Fruit fly (Drosophila melanogaster): Measurements from ENCODE around the gene CG45075.

CG45075 gene

DNA sequence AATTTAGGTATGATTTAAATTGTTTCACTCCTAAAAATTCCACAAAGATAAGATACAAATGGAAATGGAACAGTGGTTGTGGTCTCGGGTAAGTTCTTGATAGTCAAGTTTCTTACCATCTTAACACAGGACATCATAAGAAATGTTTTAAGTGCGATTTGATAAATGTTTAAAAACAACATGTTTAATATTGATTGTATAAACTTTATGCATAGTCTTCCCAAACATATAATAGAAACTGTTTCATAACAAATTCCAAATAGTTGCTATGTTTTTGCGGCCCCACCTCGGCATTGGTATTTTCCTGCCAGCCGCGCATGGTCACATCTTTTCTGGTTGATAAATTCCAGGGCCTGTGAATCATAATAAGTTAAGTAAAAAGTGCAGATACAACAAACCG lies 33.6 kb downstream of the CG45075 start, which contains the start of gene Arpc4 (continued):
- TF ChIP-seq CG18599 (GFP tag; optimal IDR thresholded peaks at IDR 0.05) (no peak), CG9876 (GFP tag; optimal IDR thresholded peaks at IDR 0.05) (peak; percentile 13), ems (GFP tag; optimal IDR thresholded peaks at IDR 0.05) (peak; percentile 3), CG14441 (GFP tag; IDR thresholded peaks at IDR 0.05) (no peak), CG30431 (GFP tag; optimal IDR thresholded peaks at IDR 0.05) (peak; percentile 3), disco-r (GFP tag; optimal IDR thresholded peaks at IDR 0.05) (no peak), caup (GFP tag; optimal IDR thresholded peaks at IDR 0.05; ENCODE audit: severe bottlenecking) (no peak), HLH3B (GFP tag; IDR thresholded peaks at IDR 0.05) (peak; percentile 66), CG7556 (GFP tag; optimal IDR thresholded peaks at IDR 0.05) (peak; percentile 30), CG9727 (GFP tag; optimal IDR thresholded peaks at IDR 0.05) (no peak), fu2 (GFP tag; optimal IDR thresholded peaks at IDR 0.05) (peak; percentile 50), Bdp1 (GFP tag; optimal IDR thresholded peaks at IDR 0.05) (no peak), TFAM (GFP tag; optimal IDR thresholded peaks at IDR 0.05) (no peak), CG17829 (tag; optimal IDR thresholded peaks at IDR 0.05) (peak; percentile 57), CG16863 (GFP tag; optimal IDR thresholded peaks at IDR 0.05) (peak; percentile 15), fd102C (GFP tag; optimal IDR thresholded peaks at IDR 0.05) (no peak), lmd (GFP tag; IDR thresholded peaks at IDR 0.05) (peak; percentile 74), Nf-YA (GFP tag; IDR thresholded peaks at IDR 0.05) (no peak), Sox100B (GFP tag; optimal IDR thresholded peaks at IDR 0.05) (no peak), Nf-YC (tag; optimal IDR thresholded peaks at IDR 0.05) (no peak), Hr51 (GFP tag; optimal IDR thresholded peaks at IDR 0.05) (peak; percentile 39 to 54), E2f2 (GFP tag; IDR thresholded peaks at IDR 0.05) (peak; percentile 71), seq (GFP tag; IDR thresholded peaks at IDR 0.05) (peak; percentile 25; the same call in 1 of the 2 replicates), unpg (GFP tag; optimal IDR thresholded peaks at IDR 0.05) (no peak), HmgZ (tag; optimal IDR thresholded peaks at IDR 0.05) (peak; percentile 52), sens (GFP tag) (peak; percentile 82), trem (tag; optimal IDR thresholded peaks at IDR 0.05) (peak; percentile 89), her (GFP tag; optimal IDR thresholded peaks at IDR 0.05) (peak; percentile 22), zfh2 (GFP tag; optimal IDR thresholded peaks at IDR 0.05) (peak; percentile 61), CG12942 (GFP tag; optimal IDR thresholded peaks at IDR 0.05) (peak; percentile 37), Ssrp (tag; optimal IDR thresholded peaks at IDR 0.05) (peak; percentile 41), nerfin-2 (GFP tag; IDR thresholded peaks at IDR 0.05; ENCODE audit: partially characterized antibody) (no peak), Awh (GFP tag; IDR thresholded peaks at IDR 0.05) (no peak), pita (GFP tag; optimal IDR thresholded peaks at IDR 0.05) (peak; percentile 59), Blimp-1 (GFP tag; optimal IDR thresholded peaks at IDR 0.05) (no peak), CG12071 (GFP tag; optimal IDR thresholded peaks at IDR 0.05) (no peak), CG11398 (GFP tag; optimal IDR thresholded peaks at IDR 0.05) (peak; percentile 7), gt (GFP tag; IDR thresholded peaks at IDR 0.05) (no peak), Stat92E (GFP tag; optimal IDR thresholded peaks at IDR 0.05) (no peak), CG2889 (GFP tag; IDR thresholded peaks at IDR 0.05) (peak; percentile 91), chinmo (GFP tag; IDR thresholded peaks at IDR 0.05; ENCODE audit: partially characterized antibody) (no peak), CG18476 (GFP tag; optimal IDR thresholded peaks at IDR 0.05) (no peak), chif (GFP tag; optimal IDR thresholded peaks at IDR 0.05) (peak in 1 of 2 experiments; percentile 65), ci (GFP tag; IDR thresholded peaks at IDR 0.05) (peak; percentile 78), CG3995 (GFP tag; optimal IDR thresholded peaks at IDR 0.05) (no peak), Hsf (GFP tag; optimal IDR thresholded peaks at IDR 0.05) (peak; percentile 36), psq (GFP tag; optimal IDR thresholded peaks at IDR 0.05) (no peak), chm (GFP tag; IDR thresholded peaks at IDR 0.05) (no peak), ham (GFP tag; IDR thresholded peaks at IDR 0.05) (no peak), CG18764 (GFP tag; optimal IDR thresholded peaks at IDR 0.05) (peak; percentile 17), trh (GFP tag; optimal IDR thresholded peaks at IDR 0.05) (no peak)

All from whole organism, embryonic.